Fruit fly (Drosophila melanogaster) whole organism, embryonic: Measurements from ENCODE around the gene InR.

Experiments
- ATbp ChIP-seq: fragments of 200-800 bp; sonication (Bioruptor generic); optimal IDR thresholded peaks from 2 replicates; lab custom pipeline; 2017; ENCODE audit warnings: missing biosample characterization, mild to moderate bottlenecking, missing genetic modification characterization, missing genetic modification reagents
- Ada2b ChIP-seq: fragments of 200-800 bp; sonication (Bioruptor generic); IDR thresholded peaks from 2 replicates; pipeline ENCODE4 v1.3.6; 2022; ENCODE audit warnings: missing biosample characterization, missing genetic modification characterization
- CG10274 ChIP-seq: fragments of 200-800 bp; sonication (Bioruptor generic); optimal IDR thresholded peaks from 3 replicates; lab custom pipeline; 2017; ENCODE audit warnings: missing biosample characterization, mild to moderate bottlenecking, missing genetic modification characterization
- CG10321 ChIP-seq: fragments of 200-800 bp; sonication (Bioruptor generic); IDR thresholded peaks from 2 replicates; pipeline ENCODE4 v1.3.6; 2022; ENCODE audit warnings: missing biosample characterization, missing genetic modification characterization
- CG10654 ChIP-seq: fragments of 200-800 bp; sonication (Bioruptor generic); optimal IDR thresholded peaks from 2 replicates; lab custom pipeline; 2016; ENCODE audit warnings: missing biosample characterization, missing genetic modification characterization
- CG12071 ChIP-seq: fragments of 200-800 bp; sonication (Bioruptor generic); optimal IDR thresholded peaks from 3 replicates; lab custom pipeline; 2018; ENCODE audit warnings: missing biosample characterization, mild to moderate bottlenecking, missing genetic modification characterization
- CG1233 ChIP-seq: fragments of 200-800 bp; sonication (Bioruptor generic); optimal IDR thresholded peaks from 4 replicates; lab custom pipeline; 2018; ENCODE audit warnings: missing biosample characterization, mild to moderate bottlenecking, missing genetic modification characterization
- CG14710 ChIP-seq: fragments of 200-800 bp; sonication (Bioruptor generic); optimal IDR thresholded peaks from 3 replicates; lab custom pipeline; 2019; ENCODE audit warnings: missing biosample characterization, mild to moderate bottlenecking, missing genetic modification characterization, moderate library complexity
- CG17829 ChIP-seq: fragments of 200-800 bp; optimal IDR thresholded peaks from 2 replicates; lab custom pipeline; 2019; ENCODE audit warnings: missing biosample characterization, mild to moderate bottlenecking, missing genetic modification characterization, moderate library complexity
- CG2129 ChIP-seq: fragments of 200-800 bp; sonication (Bioruptor generic); IDR thresholded peaks from 2 replicates; pipeline ENCODE4 v1.3.6; 2022; ENCODE audit warnings: missing biosample characterization, missing genetic modification characterization; ENCODE audit not compliant: partially characterized antibody
- CG2712 ChIP-seq: fragments of 200-800 bp; optimal IDR thresholded peaks from 3 replicates; lab custom pipeline; 2019; ENCODE audit warnings: missing biosample characterization, mild to moderate bottlenecking, missing genetic modification characterization, moderate library complexity
- CG32772 ChIP-seq: fragments of 200-800 bp; sonication (Bioruptor generic); IDR thresholded peaks from 2 replicates; pipeline ENCODE4 v1.3.6; 2022; ENCODE audit warnings: missing biosample characterization, missing genetic modification characterization
- CG34376 ChIP-seq: fragments of 200-800 bp; sonication (Bioruptor generic); optimal IDR thresholded peaks from 2 replicates; lab custom pipeline; 2018; ENCODE audit warnings: missing biosample characterization, mild to moderate bottlenecking, missing genetic modification characterization
- CG3726 ChIP-seq: fragments of 200-800 bp; sonication (Bioruptor generic); IDR thresholded peaks from 3 replicates; pipeline ENCODE4, ENCODE4 v1.3.6; 2022; ENCODE audit warnings: missing biosample characterization, missing genetic modification characterization
- CG4282 ChIP-seq: fragments of 200-800 bp; sonication (Bioruptor generic); optimal IDR thresholded peaks from 2 replicates; lab custom pipeline; 2016; ENCODE audit warnings: missing biosample characterization, missing genetic modification characterization
- CG4360 ChIP-seq: fragments of 200-800 bp; sonication (Bioruptor generic); IDR thresholded peaks from 2 replicates; pipeline ENCODE4 v1.3.6; 2022; ENCODE audit warnings: missing biosample characterization, missing genetic modification characterization
- CG8359 ChIP-seq: fragments of 200-800 bp; sonication (Bioruptor generic); optimal IDR thresholded peaks from 2 replicates; lab custom pipeline; 2017; ENCODE audit warnings: missing biosample characterization, mild to moderate bottlenecking, missing genetic modification characterization, borderline replicate concordance
- CG8388 ChIP-seq: fragments of 200-800 bp; sonication (Bioruptor generic); optimal IDR thresholded peaks from 2 replicates; lab custom pipeline; 2019; ENCODE audit warnings: missing biosample characterization, mild to moderate bottlenecking, missing genetic modification characterization, moderate library complexity
- CG8924 ChIP-seq: fragments of 200-800 bp; optimal IDR thresholded peaks from 3 replicates; lab custom pipeline; 2019; ENCODE audit warnings: missing biosample characterization, mild to moderate bottlenecking, missing genetic modification characterization, moderate library complexity
- CTCF ChIP-seq: fragments of 200-800 bp; sonication (Bioruptor generic); optimal IDR thresholded peaks from 2 replicates; lab custom pipeline; 2017; ENCODE audit warnings: missing biosample characterization, mild to moderate bottlenecking, missing genetic modification characterization, moderate library complexity
- D ChIP-seq, 2 experiments: fragments of 200-800 bp in 1 of 2; fragments of >200 bp in 1 of 2; sonication (Bioruptor generic) in 1 of 2; optimal IDR thresholded peaks; 2 replicates in 1 of 2; 3 replicates in 1 of 2; lab custom pipeline; 2017; ENCODE audit warnings: mild to moderate bottlenecking in 1 of 2, missing biosample characterization in 1 of 2, missing genetic modification characterization in 1 of 2, missing genetic modification reagents in 1 of 2
- Dfd ChIP-seq, 2 experiments: fragments of >200 bp; optimal IDR thresholded peaks; 2 replicates each; lab custom pipeline; 2017; ENCODE audit warnings: missing biosample characterization in 2 of 2, missing genetic modification characterization in 2 of 2
- Drgx ChIP-seq: fragments of 200-800 bp; sonication (Bioruptor generic); IDR thresholded peaks from 2 replicates; pipeline ENCODE4 v1.3.6; 2022; ENCODE audit warnings: missing biosample characterization, missing genetic modification characterization
- HLH3B ChIP-seq: fragments of 200-800 bp; sonication (Bioruptor generic); IDR thresholded peaks from 2 replicates; pipeline ENCODE4 v1.3.6; 2022; ENCODE audit warnings: missing biosample characterization, missing genetic modification characterization
- HmgZ ChIP-seq: fragments of 200-800 bp; sonication (Bioruptor generic); optimal IDR thresholded peaks from 2 replicates; lab custom pipeline; 2018; ENCODE audit warnings: missing biosample characterization, mild to moderate bottlenecking, missing genetic modification characterization
- MBD-R2 ChIP-seq: fragments of 200-800 bp; sonication (Bioruptor generic); IDR thresholded peaks from 2 replicates; pipeline ENCODE4 v1.3.6; 2022; ENCODE audit warnings: missing biosample characterization, missing genetic modification characterization
- Med ChIP-seq: fragments of 200-800 bp; sonication (Bioruptor generic); peaks from one replicate; lab custom pipeline; 2016; ENCODE audit warnings: missing biosample characterization, missing genetic modification characterization, mild to moderate bottlenecking, inconsistent platforms, moderate library complexity
- Myb ChIP-seq: fragments of 200-800 bp; sonication (Bioruptor generic); optimal IDR thresholded peaks from 2 replicates; lab custom pipeline; 2016; ENCODE audit warnings: missing biosample characterization, missing genetic modification characterization
- Optix ChIP-seq: fragments of 200-800 bp; sonication (Bioruptor generic); IDR thresholded peaks from 3 replicates; pipeline ENCODE4 v1.3.6; 2022; ENCODE audit warnings: missing biosample characterization, missing genetic modification characterization
- Ravus ChIP-seq: fragments of 200-800 bp; sonication (Bioruptor generic); IDR thresholded peaks from 2 replicates; pipeline ENCODE4 v1.3.6; 2022; ENCODE audit warnings: missing biosample characterization, missing genetic modification characterization
- TFAM ChIP-seq: fragments of 200-800 bp; sonication (Bioruptor generic); optimal IDR thresholded peaks from 2 replicates; lab custom pipeline; 2017; ENCODE audit warnings: missing biosample characterization, missing genetic modification characterization, inconsistent platforms
- Xrp1 ChIP-seq: fragments of 200-800 bp; sonication (Bioruptor generic); IDR thresholded peaks from 2 replicates; pipeline ENCODE4 v1.3.6; 2022; ENCODE audit warnings: missing biosample characterization, missing genetic modification characterization
- abd-A ChIP-seq: fragments of 200-800 bp; sonication (Bioruptor generic); optimal IDR thresholded peaks from 3 replicates; lab custom pipeline; 2019; ENCODE audit warnings: missing biosample characterization, mild to moderate bottlenecking, missing genetic modification characterization, moderate library complexity
- ato ChIP-seq: fragments of 200-800 bp; sonication (Bioruptor generic); IDR thresholded peaks from 2 replicates; pipeline ENCODE4 v1.3.6; 2022; ENCODE audit warnings: missing biosample characterization, missing genetic modification characterization; ENCODE audit not compliant: partially characterized antibody
- cas ChIP-seq: fragments of 200-800 bp; sonication (Bioruptor generic); IDR thresholded peaks from 2 replicates; pipeline ENCODE4 v1.3.6; 2022; ENCODE audit warnings: missing biosample characterization, missing genetic modification characterization
- fd102C ChIP-seq: fragments of 200-800 bp; sonication (Bioruptor generic); optimal IDR thresholded peaks from 2 replicates; lab custom pipeline; 2018; ENCODE audit warnings: missing biosample characterization, mild to moderate bottlenecking, missing genetic modification characterization, moderate library complexity
- gce ChIP-seq: fragments of 200-800 bp; sonication (Bioruptor generic); IDR thresholded peaks from 3 replicates; pipeline ENCODE4 v1.3.6; 2022; ENCODE audit warnings: missing biosample characterization, missing genetic modification characterization
- gfzf ChIP-seq: fragments of 200-800 bp; sonication (Bioruptor generic); optimal IDR thresholded peaks from 2 replicates; lab custom pipeline; 2016; ENCODE audit warnings: missing biosample characterization, mild to moderate bottlenecking, missing genetic modification characterization, moderate library complexity
- jing ChIP-seq: fragments of 200-800 bp; sonication (Bioruptor generic); optimal IDR thresholded peaks from 2 replicates; lab custom pipeline; 2018; ENCODE audit warnings: missing biosample characterization, mild to moderate bottlenecking, missing genetic modification characterization
- mld ChIP-seq: fragments of 200-800 bp; sonication (Bioruptor generic); IDR thresholded peaks from 3 replicates; pipeline ENCODE4 v1.3.6; 2022; ENCODE audit warnings: missing biosample characterization, missing genetic modification characterization; ENCODE audit not compliant: partially characterized antibody
- psq ChIP-seq: fragments of 200-800 bp; sonication (Bioruptor generic); optimal IDR thresholded peaks from 2 replicates; lab custom pipeline; 2017; ENCODE audit warnings: missing biosample characterization, missing genetic modification characterization
- ro ChIP-seq: fragments of 200-800 bp; sonication (Bioruptor generic); IDR thresholded peaks from 2 replicates; pipeline ENCODE4 v1.3.6; 2022; ENCODE audit warnings: missing biosample characterization, missing genetic modification characterization
- sens ChIP-seq: fragments of 200-800 bp; sonication (Bioruptor generic); peaks from one replicate; lab custom pipeline; 2016; ENCODE audit warnings: missing biosample characterization, missing genetic modification characterization
- shn ChIP-seq: fragments of 200-800 bp; sonication (Bioruptor generic); optimal IDR thresholded peaks from 3 replicates; lab custom pipeline; 2016; ENCODE audit warnings: missing biosample characterization, missing genetic modification characterization
- slou ChIP-seq: fragments of 200-800 bp; sonication (Bioruptor generic); optimal IDR thresholded peaks from 3 replicates; lab custom pipeline; 2016; ENCODE audit warnings: missing biosample characterization, missing genetic modification characterization
- sna ChIP-seq: fragments of 200-800 bp; sonication (Bioruptor generic); IDR thresholded peaks from 2 replicates; pipeline ENCODE4 v1.3.6; 2022; ENCODE audit warnings: missing biosample characterization, missing genetic modification characterization; ENCODE audit not compliant: partially characterized antibody
- so ChIP-seq: fragments of 200-800 bp; sonication (Bioruptor generic); IDR thresholded peaks from 3 replicates; pipeline ENCODE4 v1.3.6; 2022; ENCODE audit warnings: missing biosample characterization, missing genetic modification characterization
- tgo ChIP-seq: fragments of 200-800 bp; sonication (Bioruptor generic); IDR thresholded peaks from 3 replicates; pipeline ENCODE4 v1.3.6; 2022; ENCODE audit warnings: missing biosample characterization, missing genetic modification characterization
- trem ChIP-seq: fragments of 200-800 bp; optimal IDR thresholded peaks from 3 replicates; lab custom pipeline; 2019; ENCODE audit warnings: missing biosample characterization, mild to moderate bottlenecking, missing genetic modification characterization, moderate library complexity
- zen2 ChIP-seq: fragments of 200-800 bp; sonication (Bioruptor generic); IDR thresholded peaks from 3 replicates; pipeline ENCODE4 v1.3.6; 2022; ENCODE audit warnings: missing biosample characterization, missing genetic modification characterization; ENCODE audit not compliant: partially characterized antibody

The InR gene

DNA sequence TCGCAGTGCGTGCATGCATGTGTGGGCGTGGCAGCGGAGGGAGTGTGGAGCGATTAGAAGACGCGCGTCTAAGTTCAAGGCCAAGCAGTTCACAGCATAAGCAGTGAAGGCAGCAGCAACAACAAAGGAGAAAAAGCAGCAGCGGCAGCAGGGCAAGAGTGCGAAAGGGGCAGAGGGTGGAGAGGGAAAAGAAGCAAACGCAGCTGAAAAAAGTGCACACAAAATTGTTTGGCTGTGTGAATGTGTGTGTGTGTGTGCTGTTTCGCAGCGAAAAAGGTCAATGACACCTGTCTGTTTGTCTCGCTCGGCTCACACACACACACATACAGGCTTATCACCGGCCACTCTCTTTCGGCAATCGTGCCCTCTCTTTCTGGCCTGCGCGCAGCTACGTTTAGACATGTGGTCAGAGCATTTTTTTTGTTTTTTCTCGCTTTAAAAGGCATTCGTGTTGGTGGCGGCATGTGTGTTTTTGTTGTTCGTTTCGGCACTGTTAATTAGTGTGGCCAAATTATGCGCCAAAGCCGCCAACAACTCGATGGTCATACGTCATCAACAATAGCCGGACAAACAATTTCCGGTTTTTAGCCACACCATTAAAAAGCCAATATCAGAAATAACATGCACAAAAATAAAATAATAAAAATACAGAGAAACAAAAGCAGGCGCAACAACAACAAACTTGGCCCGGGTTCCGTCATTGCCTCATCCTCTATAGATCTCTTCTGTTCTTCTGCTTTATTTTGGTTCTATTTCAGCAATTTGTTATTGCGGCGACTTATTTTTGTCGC lies 2.9 kb downstream of the InR start (continued):
- TF ChIP-seq zen2 (GFP tag; lab: Robert Waterston, UW) (no peak), Xrp1 (GFP tag; lab: Robert Waterston, UW) (no peak), Myb (GFP tag; lab: Kevin White, UChicago) (no peak), CG17829 (peak; percentile 11), tgo (GFP tag; lab: Robert Waterston, UW) (no peak), Ada2b (GFP tag; lab: Robert Waterston, UW) (no peak), CG34376 (GFP tag; lab: Kevin White, UChicago) (peak; percentile 66), CG10654 (GFP tag; lab: Kevin White, UChicago) (no peak), CG3726 (no peak), CG32772 (GFP tag; lab: Robert Waterston, UW) (no peak), CTCF (no peak), jing (GFP tag; lab: Kevin White, UChicago) (no peak), CG10321 (GFP tag; lab: Robert Waterston, UW) (no peak), ATbp (GFP tag; lab: Kevin White, UChicago) (no peak), so (GFP tag; lab: Robert Waterston, UW) (no peak), HLH3B (GFP tag; lab: Robert Waterston, UW) (no peak), CG4282 (GFP tag; lab: Kevin White, UChicago) (no peak), psq (GFP tag; lab: Kevin White, UChicago) (peak; percentile 66), Med (GFP tag; lab: Kevin White, UChicago) (peak; percentile 69), CG10274 (no peak), trem (tag; lab: Kevin White, UChicago) (no peak), D (optimal IDR thresholded peaks at IDR 0.05; lab: Kevin White, UChicago) (no peak), D (GFP tag; optimal IDR thresholded peaks at IDR 0.05; lab: Kevin White, UChicago) (no peak), sens (GFP tag; lab: Kevin White, UChicago) (peak; percentile 62), gce (GFP tag; lab: Robert Waterston, UW) (no peak), ato (no peak), CG1233 (GFP tag; lab: Kevin White, UChicago) (no peak), CG4360 (no peak), gfzf (GFP tag; lab: Kevin White, UChicago) (peak; percentile 37), MBD-R2 (GFP tag; lab: Robert Waterston, UW) (no peak), sna (GFP tag; lab: Robert Waterston, UW) (no peak), CG8924 (tag; lab: Kevin White, UChicago) (peak; percentile 52), Ravus (no peak), CG2712 (no peak), abd-A (peak; percentile 88), CG2129 (GFP tag; lab: Robert Waterston, UW) (no peak), Drgx (no peak), TFAM (GFP tag; lab: Kevin White, UChicago) (no peak), mld (no peak), slou (GFP tag; lab: Kevin White, UChicago) (no peak), Optix (GFP tag; lab: Robert Waterston, UW) (no peak), CG8388 (no peak), Dfd (GFP tag; optimal IDR thresholded peaks at IDR 0.05; lab: Kevin White, UChicago) (no peak), CG14710 (tag; lab: Kevin White, UChicago) (no peak), HmgZ (tag; lab: Kevin White, UChicago) (peak; percentile 38), fd102C (no peak), cas (GFP tag; lab: Robert Waterston, UW) (no peak), CG12071 (no peak), shn (no peak), ro (no peak), CG8359 (GFP tag; lab: Kevin White, UChicago) (no peak)
